Worm (Caenorhabditis elegans) whole organism, early embryonic: ENCODE measurements around the gene semi-1.
A peak's percentile ranks its signal among the peaks of the same experiment; 100 is the strongest.

Source experiments
- B0310.2 ChIP-seq: sonication (generic microtip); optimal IDR thresholded peaks from 2 replicates; lab custom pipeline; 2016; ENCODE audit warnings: mild to moderate bottlenecking, missing genetic modification characterization, missing compliant biosample characterization
- F13C5.2 ChIP-seq: sonication (generic microtip); optimal IDR thresholded peaks from 2 replicates; lab custom pipeline; 2017; ENCODE audit warnings: mild to moderate bottlenecking, missing genetic modification characterization, inconsistent platforms, missing compliant biosample characterization
- aly-1 ChIP-seq: sonication (generic microtip); optimal IDR thresholded peaks from 2 replicates; lab custom pipeline; 2016; ENCODE audit warnings: missing genetic modification characterization, missing compliant biosample characterization
- ama-1 ChIP-seq: fragments of 150-350 bp; optimal IDR thresholded peaks from 2 replicates; lab custom pipeline; 2014
- ceh-13 ChIP-seq: fragments of 200-800 bp; sonication (Bioruptor generic); optimal IDR thresholded peaks from 2 replicates; lab custom pipeline; 2018; ENCODE audit warnings: mild to moderate bottlenecking, missing genetic modification characterization, missing compliant biosample characterization
- ceh-36 ChIP-seq: sonication (generic microtip); optimal IDR thresholded peaks from 2 replicates; lab custom pipeline; 2016; ENCODE audit warnings: missing genetic modification characterization, inconsistent platforms, missing compliant biosample characterization
- ets-7 ChIP-seq: sonication (generic microtip); optimal IDR thresholded peaks from 2 replicates; lab custom pipeline; 2016; ENCODE audit warnings: missing genotype, missing genetic modification characterization, missing compliant biosample characterization
- flt-1 ChIP-seq: fragments of 200-800 bp; sonication (Bioruptor generic); IDR thresholded peaks from 2 replicates; pipeline ENCODE4 v1.3.6; 2022; ENCODE audit warnings: missing genetic modification characterization, missing compliant biosample characterization
- hmbx-1 ChIP-seq: sonication (generic microtip); optimal IDR thresholded peaks from 2 replicates; lab custom pipeline; 2016; ENCODE audit warnings: mild to moderate bottlenecking, missing genetic modification characterization, missing compliant biosample characterization
- hmg-4 ChIP-seq: fragments of 200-800 bp; sonication (Bioruptor generic); optimal IDR thresholded peaks from 2 replicates; lab custom pipeline; 2018; ENCODE audit warnings: mild to moderate bottlenecking, missing genetic modification characterization, missing compliant biosample characterization
- hnd-1 ChIP-seq: sonication (generic microtip); optimal IDR thresholded peaks from 2 replicates; lab custom pipeline; 2016; ENCODE audit warnings: missing genetic modification characterization, missing compliant biosample characterization
- pes-1 ChIP-seq: fragments of 200-800 bp; sonication (Bioruptor generic); IDR thresholded peaks from 2 replicates; pipeline ENCODE4 v1.3.6; 2022; ENCODE audit warnings: missing genetic modification reagents, missing genetic modification characterization, missing compliant biosample characterization
- scrt-1 ChIP-seq: fragments of 200-800 bp; sonication (Bioruptor generic); IDR thresholded peaks from 2 replicates; pipeline ENCODE4 v1.3.6; 2022; ENCODE audit warnings: missing genetic modification characterization, missing compliant biosample characterization
- sea-1 ChIP-seq: fragments of 200-800 bp; sonication (Bioruptor generic); conservative IDR thresholded peaks from 2 replicates; pipeline ENCODE4 v1.3.6; 2022; ENCODE audit warnings: missing genetic modification characterization, missing compliant biosample characterization
- tbx-11 ChIP-seq: fragments of 200-800 bp; sonication (Bioruptor generic); IDR thresholded peaks from 2 replicates; pipeline ENCODE4 v1.3.6; 2022; ENCODE audit warnings: missing genetic modification characterization, missing compliant biosample characterization
- tbx-37 ChIP-seq: fragments of 200-800 bp; sonication (Bioruptor generic); conservative IDR thresholded peaks from 2 replicates; pipeline ENCODE4 v1.3.6; 2022; ENCODE audit warnings: missing genetic modification reagents, missing genetic modification characterization, missing compliant biosample characterization
- tra-4 ChIP-seq: sonication (generic microtip); optimal IDR thresholded peaks from 2 replicates; lab custom pipeline; 2017; ENCODE audit warnings: missing genetic modification characterization, missing compliant biosample characterization

Gene semi-1

DNA sequence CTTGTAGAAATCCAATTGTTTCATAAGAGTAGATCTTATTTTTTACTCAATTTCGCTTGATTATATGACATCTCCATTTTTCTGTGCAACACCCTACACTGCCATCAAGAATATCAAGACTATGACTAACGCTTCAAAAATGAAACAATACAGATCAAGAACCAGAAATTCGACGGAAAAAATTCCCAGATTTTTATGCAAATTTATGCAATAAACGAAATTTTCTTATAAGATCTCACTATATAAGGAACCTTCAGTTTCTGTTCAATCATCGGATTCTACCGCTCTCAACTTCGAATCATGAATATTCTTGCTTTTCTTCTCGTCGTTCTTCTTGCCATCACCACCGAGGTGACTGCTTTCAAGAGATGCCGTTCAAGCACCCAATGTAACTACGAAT lies 8.7 kb downstream of the semi-1 start, which contains the start of gene R11G10.4:
Gene R11G10.4 (plus strand): TSS at position 301 of the 400 bp plus-strand sequence.
- TF ChIP-seq hnd-1: no peak

DNA sequence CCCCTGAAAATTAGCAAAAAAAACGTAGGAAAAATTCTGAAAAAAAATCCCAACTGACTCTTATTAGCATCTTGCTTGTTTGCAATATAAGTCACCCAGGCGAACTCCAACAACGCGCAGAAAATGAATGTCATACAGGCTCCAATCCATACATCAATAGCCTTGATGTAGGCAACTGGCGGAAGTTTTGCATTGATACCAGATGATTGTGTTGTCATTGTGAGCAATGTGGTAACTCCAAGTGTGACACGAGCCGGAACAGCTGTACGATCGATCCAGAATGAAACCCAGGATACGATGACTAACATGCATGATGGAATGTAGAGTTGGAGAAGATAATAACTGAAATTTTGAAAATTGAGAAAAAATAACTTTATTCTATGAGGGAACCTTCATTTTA lies 15.8 kb downstream of the semi-1 start:
- TF ChIP-seq hmg-4 (GFP tag; lab: Kevin White, UChicago) (no peak), flt-1 (GFP tag; lab: Robert Waterston, UW) (no peak), scrt-1 (no peak), ceh-36 (tag; lab: Kevin White, UChicago) (no peak), pes-1 (no peak), tbx-11 (GFP tag; lab: Robert Waterston, UW) (no peak), F13C5.2 (tag; lab: Kevin White, UChicago) (no peak), ets-7 (tag; lab: Kevin White, UChicago) (no peak), sea-1 (GFP tag; lab: Robert Waterston, UW) (no peak), ceh-13 (GFP tag; lab: Kevin White, UChicago) (no peak), aly-1 (no peak), hmbx-1 (no peak), ama-1 (lab: Kevin White, UChicago) (no peak), B0310.2 (no peak), tra-4 (tag; lab: Kevin White, UChicago) (no peak), hnd-1 (no peak), tbx-37 (no peak)

DNA sequence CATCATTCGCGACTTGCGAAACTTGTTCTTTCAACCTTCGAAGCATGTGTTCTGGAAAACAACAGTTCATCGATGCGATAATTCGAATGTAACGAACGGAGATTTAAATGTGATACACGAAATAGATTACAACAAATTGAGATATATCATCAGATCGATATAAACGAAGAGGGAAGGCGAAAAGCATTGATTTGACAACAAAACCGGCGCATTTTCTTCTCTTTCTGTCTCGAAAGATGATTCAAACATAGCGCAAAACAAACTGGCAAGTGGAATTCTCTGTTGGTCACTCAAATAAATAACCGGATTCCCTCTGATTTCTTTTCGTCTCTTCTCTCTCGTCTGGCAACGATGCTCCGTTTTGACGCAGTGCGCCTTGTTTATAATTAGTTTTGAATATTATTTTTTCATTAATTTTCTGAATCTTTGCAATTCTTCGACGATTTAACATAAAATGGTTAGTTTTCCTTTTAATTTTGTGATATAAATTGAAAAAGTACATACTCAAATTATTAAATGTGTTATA lies 17.6 kb downstream of the semi-1 start, which contains the start of the genes eea-1 and gut-2:
Gene eea-1 (minus strand): TSS at position 51 of the 526 bp plus-strand sequence.
Gene gut-2 (plus strand): TSS at position 369 of the 526 bp plus-strand sequence.
- TF ChIP-seq aly-1 (no peak), F13C5.2 (tag; lab: Kevin White, UChicago) (peak; percentile 66)

DNA sequence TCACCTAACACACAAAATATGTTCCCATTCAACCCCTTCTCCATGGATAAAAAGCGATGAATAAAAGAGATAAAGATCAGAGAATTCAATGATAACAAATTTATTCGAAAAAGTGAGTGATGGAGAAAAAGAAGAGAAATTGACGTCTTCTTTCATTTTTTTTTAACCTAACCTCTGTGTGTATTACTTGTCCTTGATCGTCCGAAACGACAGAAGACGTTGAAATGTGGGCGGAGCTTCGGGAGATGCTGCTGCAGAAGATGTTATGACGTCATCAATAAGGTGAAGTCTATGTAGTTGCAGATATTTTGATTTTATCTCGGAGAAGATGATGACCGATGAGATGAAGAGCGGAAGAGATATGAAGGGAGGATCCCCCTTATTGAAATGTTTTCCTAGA lies 25.2 kb downstream of the semi-1 start, which contains the start of gene T10G3.3:
Gene T10G3.3 (minus strand): TSS at position 370 of the 400 bp plus-strand sequence.
- TF ChIP-seq hnd-1 (no peak), ama-1 (lab: Kevin White, UChicago) (no peak), aly-1 (no peak), F13C5.2 (tag; lab: Kevin White, UChicago) (no peak), ceh-36 (tag; lab: Kevin White, UChicago) (no peak)

DNA sequence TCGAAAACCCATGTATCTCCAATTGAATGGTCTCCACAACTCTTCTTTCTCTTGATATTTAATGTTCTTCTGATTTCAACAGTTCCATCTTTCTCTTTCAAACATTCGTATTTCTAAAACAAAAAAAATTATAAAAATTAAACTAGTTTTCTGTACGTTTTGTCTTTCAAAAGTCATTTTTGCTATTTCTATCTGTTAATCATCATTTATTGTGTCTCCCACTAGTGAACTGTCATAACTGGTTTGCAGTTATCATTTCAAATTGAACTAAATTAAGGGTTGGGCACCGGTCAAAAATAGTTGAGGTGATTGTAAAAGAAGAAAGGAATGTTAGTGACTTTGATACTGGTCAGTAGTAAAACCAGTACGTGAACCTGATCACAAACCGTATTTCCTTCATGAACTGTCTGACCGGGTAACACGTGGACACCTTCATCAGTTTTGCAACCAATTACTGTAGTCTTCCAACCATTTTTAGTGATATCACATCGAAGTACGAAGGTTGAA lies 26.7 kb downstream of the semi-1 start:
- TF ChIP-seq ceh-36 (tag; lab: Kevin White, UChicago) (no peak), sea-1 (GFP tag; lab: Robert Waterston, UW) (no peak), F13C5.2 (tag; lab: Kevin White, UChicago) (no peak), tbx-37 (no peak), ets-7 (tag; lab: Kevin White, UChicago) (no peak), scrt-1 (no peak), tbx-11 (GFP tag; lab: Robert Waterston, UW) (no peak), hnd-1 (no peak), ama-1 (lab: Kevin White, UChicago) (no peak), pes-1 (no peak)

DNA sequence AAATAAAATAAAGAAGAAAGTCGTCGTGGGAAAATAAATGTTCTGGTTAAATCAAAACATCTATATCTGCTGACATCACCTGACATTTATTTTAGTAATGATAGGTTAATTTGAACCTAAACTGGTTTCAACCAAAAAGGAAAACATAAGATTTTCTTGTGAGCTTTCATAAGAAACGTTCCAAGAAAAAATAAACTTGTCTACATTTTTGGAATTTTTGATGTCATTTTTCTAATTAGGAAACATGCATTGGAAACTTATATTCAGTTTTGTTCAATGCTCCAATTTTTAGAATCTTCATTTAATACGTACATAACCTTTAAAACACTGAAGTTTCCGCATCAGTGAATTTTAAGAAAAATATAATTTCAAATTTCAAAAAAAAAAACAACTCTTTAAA lies 29.3 kb downstream of the semi-1 start:
- no peak for TF ChIP-seq ama-1 (lab: Kevin White, UChicago)
- TF ChIP-seq hmbx-1: no peak
- no peak for TF ChIP-seq aly-1
- TF ChIP-seq tbx-11 (GFP tag; lab: Robert Waterston, UW): no peak
- TF ChIP-seq flt-1 (GFP tag; lab: Robert Waterston, UW): no peak
- TF ChIP-seq hnd-1: no peak
- TF ChIP-seq hmg-4 (GFP tag; lab: Kevin White, UChicago): no peak
- no peak for TF ChIP-seq sea-1 (GFP tag; lab: Robert Waterston, UW)
- no peak for TF ChIP-seq tbx-37
- TF ChIP-seq ceh-13 (GFP tag; lab: Kevin White, UChicago): no peak
- TF ChIP-seq B0310.2: no peak
- TF ChIP-seq ets-7 (tag; lab: Kevin White, UChicago): no peak
- no peak for TF ChIP-seq ceh-36 (tag; lab: Kevin White, UChicago)

DNA sequence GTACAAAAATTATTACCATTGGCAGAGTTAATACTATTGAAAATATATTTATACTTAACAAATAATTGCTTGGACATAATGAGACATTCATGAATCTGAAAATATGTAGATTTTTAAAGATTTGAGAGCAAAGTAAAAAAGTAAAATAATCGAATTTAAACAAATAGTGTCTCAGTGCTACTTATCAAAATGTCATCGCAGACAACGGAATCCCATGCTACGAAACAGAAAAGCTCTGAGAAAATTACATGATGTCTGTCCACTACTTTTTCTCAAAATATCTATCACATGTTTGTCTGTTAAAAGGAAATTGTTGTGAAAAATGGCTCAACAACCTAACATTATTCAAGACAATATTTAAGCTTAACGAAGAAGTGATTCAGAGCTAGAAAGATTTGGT lies 30.7 kb downstream of the semi-1 start, which contains the start of gene T10G3.4:
Gene T10G3.4 (minus strand): TSS at position 101 of the 400 bp plus-strand sequence.
- TF ChIP-seq ets-7 (tag; lab: Kevin White, UChicago) (no peak), ama-1 (lab: Kevin White, UChicago) (no peak), ceh-36 (tag; lab: Kevin White, UChicago) (no peak), hmbx-1 (no peak), B0310.2 (no peak), scrt-1 (no peak), tbx-37 (no peak), tbx-11 (GFP tag; lab: Robert Waterston, UW) (no peak), aly-1 (no peak), tra-4 (tag; lab: Kevin White, UChicago) (no peak), F13C5.2 (tag; lab: Kevin White, UChicago) (no peak), ceh-13 (GFP tag; lab: Kevin White, UChicago) (no peak), pes-1 (no peak)

DNA sequence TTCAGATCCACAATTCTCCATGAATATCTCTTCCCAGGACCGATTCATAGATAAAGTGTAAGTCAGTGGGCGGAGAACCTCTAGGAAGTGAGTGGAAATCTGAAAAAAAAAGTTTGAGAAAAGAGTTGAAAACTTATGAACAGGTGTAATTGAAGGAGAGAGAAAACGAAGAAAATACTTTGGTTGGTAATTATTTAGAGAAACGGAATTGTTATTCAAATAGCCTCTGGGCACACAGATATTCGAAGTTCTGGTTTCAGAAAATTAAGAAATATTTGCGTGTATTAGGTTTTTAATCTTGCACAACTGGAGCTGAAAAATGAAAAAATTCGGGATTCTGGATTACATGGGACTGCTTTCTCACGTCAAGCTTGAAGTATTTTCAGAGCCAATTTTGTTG lies 35.2 kb downstream of the semi-1 start, which contains the start of gene T10G3.2:
Gene T10G3.2 (minus strand): TSS at position 101 of the 400 bp plus-strand sequence.
- TF ChIP-seq hmg-4 (GFP tag; lab: Kevin White, UChicago) (no peak), tra-4 (tag; lab: Kevin White, UChicago) (no peak), ama-1 (lab: Kevin White, UChicago) (no peak), ceh-36 (tag; lab: Kevin White, UChicago) (no peak), hmbx-1 (no peak), pes-1 (no peak), sea-1 (GFP tag; lab: Robert Waterston, UW) (no peak), ceh-13 (GFP tag; lab: Kevin White, UChicago) (no peak), F13C5.2 (tag; lab: Kevin White, UChicago) (no peak), scrt-1 (no peak), ets-7 (tag; lab: Kevin White, UChicago) (no peak), flt-1 (GFP tag; lab: Robert Waterston, UW) (no peak), aly-1 (no peak), tbx-37 (no peak), tbx-11 (GFP tag; lab: Robert Waterston, UW) (no peak), hnd-1 (no peak), B0310.2 (no peak)
